Worm (Caenorhabditis elegans) whole organism, L3 larva: Measurements from ENCODE around the gene npr-42.

Source experiments
- R02D3.7 ChIP-seq: fragments of 150-350 bp; optimal IDR thresholded peaks from 2 replicates; lab custom pipeline; 2014; ENCODE audit warnings: missing biosample characterization, missing genetic modification characterization
- ZK546.5 ChIP-seq: sonication (generic microtip); optimal IDR thresholded peaks from 2 replicates; lab custom pipeline; 2017; ENCODE audit warnings: missing biosample characterization, missing genetic modification characterization
- aly-2 ChIP-seq: fragments of 150-350 bp; optimal IDR thresholded peaks from 2 replicates; lab custom pipeline; 2014; ENCODE audit warnings: missing biosample characterization, missing genetic modification characterization
- ama-1 ChIP-seq: fragments of 150-350 bp; optimal IDR thresholded peaks from 2 replicates; lab custom pipeline; 2018
- ceh-16 ChIP-seq: sonication (generic microtip); optimal IDR thresholded peaks from 2 replicates; lab custom pipeline; 2017; ENCODE audit warnings: missing biosample characterization, missing genetic modification characterization
- ceh-28 ChIP-seq: fragments of 150-350 bp; optimal IDR thresholded peaks from 2 replicates; lab custom pipeline; 2014; ENCODE audit warnings: missing biosample characterization, missing genetic modification reagents, missing genetic modification characterization
- ceh-82 ChIP-seq: fragments of 150-350 bp; optimal IDR thresholded peaks from 2 replicates; lab custom pipeline; 2014; ENCODE audit warnings: missing biosample characterization, missing genetic modification characterization
- ceh-9 ChIP-seq: sonication (generic microtip); optimal IDR thresholded peaks from 2 replicates; lab custom pipeline; 2018; ENCODE audit warnings: missing biosample characterization, missing genetic modification characterization
- egl-27 ChIP-seq: sonication (generic microtip); optimal IDR thresholded peaks from 4 replicates; lab custom pipeline; 2017; ENCODE audit warnings: missing biosample characterization, missing genetic modification reagents, missing genetic modification characterization
- elt-3 ChIP-seq, 3 experiments: fragments of 150-350 bp in 1 of 3; sonication (generic microtip) in 2 of 3; optimal IDR thresholded peaks; 2 replicates in 2 of 3; 4 replicates in 1 of 3; lab custom pipeline; 2014 to 2017; ENCODE audit warnings: missing biosample characterization in 3 of 3, missing genetic modification characterization in 3 of 3
- fkh-10 ChIP-seq: sonication (generic microtip); optimal IDR thresholded peaks from 2 replicates; lab custom pipeline; 2017; ENCODE audit warnings: missing biosample characterization, missing genetic modification reagents, missing genetic modification characterization
- fos-1 ChIP-seq: fragments of 150-350 bp; optimal IDR thresholded peaks from 2 replicates; lab custom pipeline; 2014; ENCODE audit warnings: missing biosample characterization, missing genetic modification characterization
- lin-39 ChIP-seq: fragments of 150-350 bp; optimal IDR thresholded peaks from 2 replicates; lab custom pipeline; 2018; ENCODE audit warnings: missing biosample characterization, missing genetic modification reagents, missing genetic modification characterization
- lsy-12 ChIP-seq: sonication (generic microtip); optimal IDR thresholded peaks from 2 replicates; lab custom pipeline; 2016; ENCODE audit warnings: mild to moderate bottlenecking, missing genetic modification characterization, missing compliant biosample characterization
- mdl-1 ChIP-seq: fragments of 150-350 bp; optimal IDR thresholded peaks from 2 replicates; lab custom pipeline; 2014; ENCODE audit warnings: missing biosample characterization, missing genetic modification characterization
- mml-1 ChIP-seq: fragments of 150-350 bp; sonication (generic microtip); optimal IDR thresholded peaks from 3 replicates; lab custom pipeline; 2014; ENCODE audit warnings: missing biosample characterization, missing genetic modification characterization
- nfya-1 ChIP-seq: sonication (generic microtip); optimal IDR thresholded peaks from 2 replicates; lab custom pipeline; 2017; ENCODE audit warnings: missing genetic modification characterization, mild to moderate bottlenecking, missing compliant biosample characterization, antibody characterized with exemption, moderate library complexity; ENCODE audit not compliant: insufficient read depth
- nhr-11 ChIP-seq: fragments of 150-350 bp; optimal IDR thresholded peaks from 2 replicates; lab custom pipeline; 2014; ENCODE audit warnings: missing biosample characterization, missing genetic modification characterization
- nhr-12 ChIP-seq: fragments of 150-350 bp; optimal IDR thresholded peaks from 2 replicates; lab custom pipeline; 2014; ENCODE audit warnings: missing biosample characterization, missing genetic modification characterization
- nhr-25 ChIP-seq: sonication (generic microtip); optimal IDR thresholded peaks from 2 replicates; lab custom pipeline; 2017; ENCODE audit warnings: missing biosample characterization, missing genetic modification characterization
- nhr-28 ChIP-seq: fragments of 150-350 bp; optimal IDR thresholded peaks from 2 replicates; lab custom pipeline; 2014; ENCODE audit warnings: missing biosample characterization, missing genetic modification characterization
- nhr-43 ChIP-seq: sonication (generic microtip); optimal IDR thresholded peaks from 2 replicates; lab custom pipeline; 2016; ENCODE audit warnings: mild to moderate bottlenecking, missing genetic modification characterization, missing compliant biosample characterization; ENCODE audit not compliant: poor library complexity, severe bottlenecking
- nhr-67 ChIP-seq: fragments of 150-350 bp; optimal IDR thresholded peaks from 2 replicates; lab custom pipeline; 2014; ENCODE audit warnings: missing biosample characterization, missing genetic modification characterization
- sea-2 ChIP-seq: fragments of 150-350 bp; sonication (generic microtip); optimal IDR thresholded peaks from 4 replicates; lab custom pipeline; 2014; ENCODE audit warnings: missing biosample characterization, missing genetic modification reagents, missing genetic modification characterization
- skn-1 ChIP-seq: fragments of 150-350 bp; optimal IDR thresholded peaks from 2 replicates; lab custom pipeline; 2014; ENCODE audit warnings: missing biosample characterization, missing genetic modification characterization
- snpc-4 ChIP-seq: fragments of 150-350 bp; optimal IDR thresholded peaks from 2 replicates; lab custom pipeline; 2014; ENCODE audit warnings: missing biosample characterization, missing genetic modification characterization
- tbx-2 ChIP-seq: sonication (generic microtip); optimal IDR thresholded peaks from 2 replicates; lab custom pipeline; 2016; ENCODE audit warnings: mild to moderate bottlenecking, missing genetic modification characterization, missing compliant biosample characterization
- unc-39 ChIP-seq: sonication (generic microtip); optimal IDR thresholded peaks from 4 replicates; lab custom pipeline; 2017; ENCODE audit warnings: missing biosample characterization, missing genetic modification characterization
- unc-62 ChIP-seq: fragments of 150-350 bp; sonication (generic microtip); optimal IDR thresholded peaks from 4 replicates; lab custom pipeline; 2014; ENCODE audit warnings: missing biosample characterization, missing genetic modification reagents, missing genetic modification characterization
- zag-1 ChIP-seq: fragments of 150-350 bp; optimal IDR thresholded peaks from 2 replicates; lab custom pipeline; 2014; ENCODE audit warnings: missing biosample characterization, missing genetic modification characterization
- ztf-11 ChIP-seq: fragments of 150-350 bp; optimal IDR thresholded peaks from 2 replicates; lab custom pipeline; 2014; ENCODE audit warnings: missing biosample characterization, missing genetic modification characterization
- ztf-4 ChIP-seq: fragments of 150-350 bp; optimal IDR thresholded peaks from 2 replicates; lab custom pipeline; 2014; ENCODE audit warnings: missing biosample characterization, missing genetic modification characterization

The npr-42 gene

DNA sequence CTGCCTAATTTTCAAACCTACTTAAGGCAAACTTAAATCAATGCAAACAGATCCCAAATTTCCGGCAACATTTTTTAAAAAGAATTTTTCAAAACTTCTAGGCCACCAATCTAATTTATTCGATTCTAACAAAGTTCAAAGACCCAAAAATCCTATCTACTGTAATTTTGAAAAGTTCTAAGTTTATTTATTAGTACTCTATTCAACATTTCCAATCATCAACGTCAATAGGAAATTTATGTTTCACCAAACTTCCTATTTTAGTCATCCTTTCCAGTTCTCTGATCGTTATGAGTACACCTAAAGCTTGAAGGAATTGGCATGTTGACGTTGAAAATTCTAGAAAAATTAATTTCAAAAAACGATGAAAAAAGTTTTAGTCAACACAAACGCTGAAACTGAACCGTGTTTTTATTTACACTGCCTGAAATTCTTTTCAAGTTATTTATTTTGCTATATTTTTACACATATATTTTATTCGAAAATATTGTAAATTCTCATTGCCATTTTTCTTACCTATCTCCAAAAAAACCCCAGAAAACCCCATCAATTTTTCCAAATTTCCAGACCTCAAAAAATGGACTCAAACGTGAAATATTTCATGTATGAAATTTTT lies at the start of gene npr-42:
Gene npr-42, plus strand, starts transcription at position 566 of the 616 bp plus-strand sequence.
- TF ChIP-seq elt-3 (tag; optimal IDR thresholded peaks at IDR 0.05; lab: Kevin White, UChicago) (no peak), skn-1 (tag; lab: Kevin White, UChicago) (no peak), sea-2 (GFP tag; lab: Kevin White, UChicago) (no peak), nfya-1 (tag; lab: Kevin White, UChicago) (no peak), aly-2 (tag; lab: Kevin White, UChicago) (no peak), zag-1 (tag; lab: Kevin White, UChicago) (no peak), nhr-11 (tag; lab: Kevin White, UChicago) (no peak), nhr-25 (tag; lab: Kevin White, UChicago) (no peak), nhr-12 (tag; lab: Kevin White, UChicago) (no peak), lin-39 (no peak), ztf-11 (no peak), snpc-4 (no peak), mdl-1 (tag; lab: Kevin White, UChicago) (no peak), ama-1 (lab: Kevin White, UChicago) (no peak)

DNA sequence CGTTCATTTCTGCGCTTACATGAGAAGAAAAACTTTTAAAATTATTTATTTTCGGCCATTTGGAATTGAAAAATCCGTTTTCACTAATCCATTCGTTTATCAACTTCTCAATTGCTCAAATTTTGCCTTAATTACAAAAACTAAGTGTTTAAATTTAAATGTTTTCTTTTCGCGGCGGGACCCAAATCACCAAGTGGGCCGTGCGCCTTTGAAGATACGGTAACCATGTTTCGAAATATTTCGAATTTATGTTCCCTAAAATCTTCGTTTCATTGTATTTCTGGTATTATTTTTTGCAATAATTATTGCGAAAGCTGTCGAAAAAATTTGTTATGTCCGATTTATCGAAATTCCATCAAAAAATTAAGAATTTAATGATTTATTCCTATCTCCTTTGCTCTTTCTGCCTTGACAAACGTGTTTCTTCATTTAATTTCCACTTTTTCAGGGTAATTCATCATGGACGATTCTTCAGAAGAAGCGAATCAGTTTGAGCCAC lies 49.4 kb upstream of the npr-42 start, which contains the start of gene C16A11.4:
Gene C16A11.4, plus strand, starts transcription at position 449 of the 499 bp plus-strand sequence.
- TF ChIP-seq ceh-28 (tag; lab: Kevin White, UChicago), result no peak

DNA sequence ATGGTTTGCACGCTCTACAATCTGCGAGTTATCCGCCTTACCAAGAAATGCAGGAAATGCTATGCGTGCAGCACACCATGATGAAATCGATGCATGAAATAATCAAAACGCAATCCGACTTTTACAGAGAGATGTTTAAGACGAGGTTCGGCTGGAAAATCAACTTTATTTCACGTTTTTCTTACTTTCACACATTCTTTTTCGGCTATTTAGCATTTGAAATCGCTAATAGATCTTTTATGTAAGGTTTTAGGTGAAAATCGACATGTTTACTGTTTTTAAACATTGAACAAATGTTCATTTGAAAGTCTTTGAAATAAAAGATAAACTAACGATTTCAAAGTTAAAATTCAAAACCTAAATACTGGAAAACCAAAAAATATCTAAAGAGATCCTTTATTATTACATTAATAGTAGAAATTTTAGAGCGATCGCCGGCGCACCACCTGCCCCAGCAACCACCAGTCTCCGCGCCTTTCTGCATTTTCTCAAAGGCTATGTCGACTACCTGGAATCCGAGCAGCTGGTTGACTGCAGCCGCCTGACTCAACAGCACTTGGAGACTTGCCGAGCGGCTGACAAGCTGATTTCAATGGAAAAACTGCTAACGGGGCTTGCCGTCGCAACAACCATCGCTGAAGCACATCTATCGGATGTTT lies 47.8 kb upstream of the npr-42 start:
- TF ChIP-seq aly-2 (tag; lab: Kevin White, UChicago) (no peak), ceh-16 (tag; lab: Kevin White, UChicago) (no peak), lin-39 (no peak), ztf-4 (no peak), nhr-43 (tag; lab: Kevin White, UChicago) (no peak), sea-2 (GFP tag; lab: Kevin White, UChicago) (no peak), unc-62 (GFP tag; lab: Kevin White, UChicago) (no peak), tbx-2 (no peak), ceh-9 (no peak)

DNA sequence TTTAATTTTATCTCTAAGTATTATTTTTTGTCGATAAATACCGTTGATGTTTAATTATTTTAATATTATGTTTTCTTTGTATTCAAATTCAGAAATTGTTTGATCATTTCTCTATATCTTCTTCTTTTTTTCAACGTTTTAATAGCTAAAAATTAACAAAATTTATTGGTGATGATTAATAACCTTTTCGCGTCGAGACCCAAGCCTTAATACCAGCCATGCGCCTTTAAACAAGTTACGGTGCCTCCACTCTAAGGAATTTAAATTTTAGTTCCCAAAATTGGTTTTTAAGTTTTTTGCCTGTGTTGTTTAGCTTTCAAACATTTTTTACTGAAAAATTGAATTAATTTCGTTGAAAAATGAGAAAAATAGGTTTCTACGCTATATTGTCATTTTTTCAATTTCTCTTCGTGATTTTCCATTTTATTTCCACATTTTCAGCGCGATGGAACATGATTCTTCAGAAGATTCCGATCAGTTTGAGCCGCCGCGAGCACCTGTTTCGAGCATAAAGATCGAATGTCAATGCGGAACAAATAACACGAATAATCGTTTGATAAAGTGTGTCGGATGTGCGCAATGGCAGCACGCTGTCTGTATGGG lies 46.8 kb upstream of the npr-42 start, which contains the start of gene C16A11.3:
Gene C16A11.3, plus strand, starts transcription at position 440 of the 603 bp plus-strand sequence.
- TF ChIP-seq nhr-67 (no peak), egl-27 (tag; lab: Kevin White, UChicago) (no peak), elt-3 (tag; optimal IDR thresholded peaks at IDR 0.05; lab: Kevin White, UChicago) (no peak), ZK546.5 (no peak), R02D3.7 (tag; lab: Kevin White, UChicago) (no peak), unc-39 (tag; lab: Kevin White, UChicago) (no peak), lsy-12 (tag; lab: Kevin White, UChicago) (no peak), snpc-4 (no peak), tbx-2 (no peak), ama-1 (lab: Kevin White, UChicago) (no peak), fos-1 (tag; lab: Kevin White, UChicago) (no peak), nhr-28 (tag; lab: Kevin White, UChicago) (no peak), nhr-11 (tag; lab: Kevin White, UChicago) (no peak), mml-1 (tag; lab: Kevin White, UChicago) (no peak), nhr-43 (tag; lab: Kevin White, UChicago) (no peak), nfya-1 (tag; lab: Kevin White, UChicago) (no peak), ceh-82 (tag; lab: Kevin White, UChicago) (no peak)

DNA sequence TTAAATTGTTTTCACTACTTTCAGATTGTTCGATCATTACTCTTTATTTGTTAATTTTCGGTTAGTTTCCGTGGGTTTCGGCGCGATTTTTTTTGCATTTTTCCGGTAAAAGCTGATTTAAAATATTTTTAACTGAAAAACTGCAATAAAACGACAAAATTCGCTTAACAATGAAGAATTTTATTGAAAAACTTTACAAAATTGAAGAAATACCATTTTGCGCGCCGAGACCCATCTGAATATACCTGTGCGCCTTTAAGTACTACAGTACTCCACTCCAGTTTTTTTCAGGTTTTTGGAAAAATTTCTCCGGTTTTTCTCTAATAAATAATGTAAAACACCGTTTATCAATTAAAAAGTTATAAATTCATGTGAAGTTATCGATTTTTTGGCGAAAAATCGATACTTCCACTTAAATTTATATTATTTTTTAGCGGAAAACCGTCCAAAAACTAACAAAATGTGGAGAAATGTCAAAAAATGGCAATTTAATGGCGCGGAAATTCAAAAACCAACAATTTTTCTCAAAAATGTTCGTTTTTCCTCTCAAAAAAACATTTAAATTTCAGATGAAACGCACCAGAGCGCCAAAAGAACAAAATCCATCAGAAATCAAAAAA lies 45.1 kb upstream of the npr-42 start, which contains the start of gene C16A11.10:
Gene C16A11.10, plus strand, starts transcription at position 570 of the 620 bp plus-strand sequence.
- no peak for TF ChIP-seq fkh-10 (GFP tag; lab: Kevin White, UChicago)
- TF ChIP-seq, all 47 proteins: peak for 0
